Worm (Caenorhabditis elegans) whole organism, L3 larva: ENCODE data around the gene znfx-1.

ENCODE experiments used
- ZK546.5 ChIP-seq: sonication (generic microtip); optimal IDR thresholded peaks from 2 replicates; lab custom pipeline; 2017; ENCODE audit warnings: missing biosample characterization, missing genetic modification characterization
- aly-2 ChIP-seq: fragments of 150-350 bp; optimal IDR thresholded peaks from 2 replicates; lab custom pipeline; 2014; ENCODE audit warnings: missing biosample characterization, missing genetic modification characterization
- ama-1 ChIP-seq: fragments of 150-350 bp; optimal IDR thresholded peaks from 2 replicates; lab custom pipeline; 2018
- ceh-16 ChIP-seq: sonication (generic microtip); optimal IDR thresholded peaks from 2 replicates; lab custom pipeline; 2017; ENCODE audit warnings: missing biosample characterization, missing genetic modification characterization
- ceh-28 ChIP-seq: fragments of 150-350 bp; optimal IDR thresholded peaks from 2 replicates; lab custom pipeline; 2014; ENCODE audit warnings: missing biosample characterization, missing genetic modification reagents, missing genetic modification characterization
- ceh-9 ChIP-seq: sonication (generic microtip); optimal IDR thresholded peaks from 2 replicates; lab custom pipeline; 2018; ENCODE audit warnings: missing biosample characterization, missing genetic modification characterization
- egl-5 ChIP-seq: fragments of 150-350 bp; optimal IDR thresholded peaks from 2 replicates; lab custom pipeline; 2017; ENCODE audit warnings: missing biosample characterization, missing genetic modification reagents, missing genetic modification characterization, inconsistent platforms
- elt-1 ChIP-seq: fragments of 150-350 bp; optimal IDR thresholded peaks from 2 replicates; lab custom pipeline; 2014; ENCODE audit warnings: missing biosample characterization, missing genetic modification characterization
- elt-2 ChIP-seq: sonication (generic microtip); optimal IDR thresholded peaks from 2 replicates; lab custom pipeline; 2016; ENCODE audit warnings: missing genetic modification reagents, mild to moderate bottlenecking, missing genetic modification characterization, missing compliant biosample characterization
- elt-3 ChIP-seq, 3 experiments: fragments of 150-350 bp in 1 of 3; sonication (generic microtip) in 2 of 3; optimal IDR thresholded peaks; 2 replicates in 2 of 3; 4 replicates in 1 of 3; lab custom pipeline; 2014 to 2017; ENCODE audit warnings: missing biosample characterization in 3 of 3, missing genetic modification characterization in 3 of 3
- eor-1 ChIP-seq, 2 experiments: fragments of 150-350 bp; optimal IDR thresholded peaks; 2 replicates each; lab custom pipeline; 2014 to 2018; ENCODE audit warnings: missing biosample characterization in 2 of 2, missing genetic modification characterization in 2 of 2
- fkh-10 ChIP-seq: sonication (generic microtip); optimal IDR thresholded peaks from 2 replicates; lab custom pipeline; 2017; ENCODE audit warnings: missing biosample characterization, missing genetic modification reagents, missing genetic modification characterization
- fos-1 ChIP-seq: fragments of 150-350 bp; optimal IDR thresholded peaks from 2 replicates; lab custom pipeline; 2014; ENCODE audit warnings: missing biosample characterization, missing genetic modification characterization
- hmg-11 ChIP-seq: sonication (generic microtip); optimal IDR thresholded peaks from 2 replicates; lab custom pipeline; 2016; ENCODE audit warnings: missing genetic modification characterization, missing compliant biosample characterization
- jun-1 ChIP-seq: fragments of 150-350 bp; optimal IDR thresholded peaks from 2 replicates; lab custom pipeline; 2014; ENCODE audit warnings: missing biosample characterization, missing genetic modification reagents, missing genetic modification characterization
- lin-15B ChIP-seq: fragments of 150-350 bp; optimal IDR thresholded peaks from 2 replicates; lab custom pipeline; 2014; ENCODE audit warnings: missing biosample characterization, missing genetic modification characterization
- lin-39 ChIP-seq: fragments of 150-350 bp; optimal IDR thresholded peaks from 2 replicates; lab custom pipeline; 2018; ENCODE audit warnings: missing biosample characterization, missing genetic modification reagents, missing genetic modification characterization
- lsy-12 ChIP-seq: sonication (generic microtip); optimal IDR thresholded peaks from 2 replicates; lab custom pipeline; 2016; ENCODE audit warnings: mild to moderate bottlenecking, missing genetic modification characterization, missing compliant biosample characterization
- mdl-1 ChIP-seq: fragments of 150-350 bp; optimal IDR thresholded peaks from 2 replicates; lab custom pipeline; 2014; ENCODE audit warnings: missing biosample characterization, missing genetic modification characterization
- mml-1 ChIP-seq: fragments of 150-350 bp; sonication (generic microtip); optimal IDR thresholded peaks from 3 replicates; lab custom pipeline; 2014; ENCODE audit warnings: missing biosample characterization, missing genetic modification characterization
- nfya-1 ChIP-seq: sonication (generic microtip); optimal IDR thresholded peaks from 2 replicates; lab custom pipeline; 2017; ENCODE audit warnings: missing genetic modification characterization, mild to moderate bottlenecking, missing compliant biosample characterization, antibody characterized with exemption, moderate library complexity; ENCODE audit not compliant: insufficient read depth
- nhr-11 ChIP-seq: fragments of 150-350 bp; optimal IDR thresholded peaks from 2 replicates; lab custom pipeline; 2014; ENCODE audit warnings: missing biosample characterization, missing genetic modification characterization
- nhr-12 ChIP-seq: fragments of 150-350 bp; optimal IDR thresholded peaks from 2 replicates; lab custom pipeline; 2014; ENCODE audit warnings: missing biosample characterization, missing genetic modification characterization
- nhr-23 ChIP-seq: fragments of 150-350 bp; optimal IDR thresholded peaks from 2 replicates; lab custom pipeline; 2014; ENCODE audit warnings: missing biosample characterization, missing genetic modification reagents, missing genetic modification characterization
- nhr-25 ChIP-seq: sonication (generic microtip); optimal IDR thresholded peaks from 2 replicates; lab custom pipeline; 2017; ENCODE audit warnings: missing biosample characterization, missing genetic modification characterization
- nhr-43 ChIP-seq: sonication (generic microtip); optimal IDR thresholded peaks from 2 replicates; lab custom pipeline; 2016; ENCODE audit warnings: mild to moderate bottlenecking, missing genetic modification characterization, missing compliant biosample characterization; ENCODE audit not compliant: poor library complexity, severe bottlenecking
- nhr-77 ChIP-seq: fragments of 150-350 bp; optimal IDR thresholded peaks from 2 replicates; lab custom pipeline; 2014; ENCODE audit warnings: missing biosample characterization, missing genetic modification characterization
- pha-4 ChIP-seq: fragments of 150-350 bp; optimal IDR thresholded peaks from 2 replicates; lab custom pipeline; 2014; ENCODE audit warnings: missing biosample characterization, missing genetic modification reagents, missing genetic modification characterization
- pqm-1 ChIP-seq: fragments of 150-350 bp; optimal IDR thresholded peaks from 2 replicates; lab custom pipeline; 2017; ENCODE audit warnings: missing biosample characterization, missing genetic modification characterization, inconsistent platforms
- skn-1 ChIP-seq: fragments of 150-350 bp; optimal IDR thresholded peaks from 2 replicates; lab custom pipeline; 2014; ENCODE audit warnings: missing biosample characterization, missing genetic modification characterization
- snpc-4 ChIP-seq: fragments of 150-350 bp; optimal IDR thresholded peaks from 2 replicates; lab custom pipeline; 2014; ENCODE audit warnings: missing biosample characterization, missing genetic modification characterization
- tbx-2 ChIP-seq: sonication (generic microtip); optimal IDR thresholded peaks from 2 replicates; lab custom pipeline; 2016; ENCODE audit warnings: mild to moderate bottlenecking, missing genetic modification characterization, missing compliant biosample characterization
- unc-39 ChIP-seq: sonication (generic microtip); optimal IDR thresholded peaks from 4 replicates; lab custom pipeline; 2017; ENCODE audit warnings: missing biosample characterization, missing genetic modification characterization
- ztf-11 ChIP-seq: fragments of 150-350 bp; optimal IDR thresholded peaks from 2 replicates; lab custom pipeline; 2014; ENCODE audit warnings: missing biosample characterization, missing genetic modification characterization

The znfx-1 gene

DNA sequence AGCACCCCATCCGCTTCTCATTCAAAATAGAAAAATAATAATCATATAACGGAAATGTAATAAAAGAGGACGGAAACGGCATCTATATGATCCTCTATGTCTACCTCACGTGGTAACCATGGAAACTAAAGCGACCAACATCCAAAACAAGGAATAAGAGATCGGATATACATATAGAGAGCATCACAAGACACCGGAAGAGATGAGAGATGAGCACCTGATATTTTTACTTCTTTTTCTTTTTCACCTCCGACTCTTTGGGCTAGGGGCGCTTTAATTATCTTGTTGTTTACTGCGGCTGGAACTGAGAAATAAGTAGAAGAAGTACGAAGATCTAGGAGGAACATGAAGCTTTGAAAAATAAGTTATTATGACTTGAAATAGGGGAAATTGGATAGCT is 50.3 kb downstream of the znfx-1 start:
- no peak for TF ChIP-seq fkh-10 (GFP tag; lab: Kevin White, UChicago)
- TF ChIP-seq skn-1 (tag; lab: Kevin White, UChicago), result peak; percentile 37
- TF ChIP-seq pqm-1 (tag; lab: Kevin White, UChicago), result no peak
- no peak for TF ChIP-seq lin-15B (tag; lab: Kevin White, UChicago)
- no peak for TF ChIP-seq nhr-25
- no peak for TF ChIP-seq lsy-12 (tag; lab: Kevin White, UChicago)
- no peak for TF ChIP-seq nhr-43 (tag; lab: Kevin White, UChicago)
- no peak for TF ChIP-seq snpc-4
- no peak for TF ChIP-seq mml-1 (tag; lab: Kevin White, UChicago)
- peak; percentile 27 for TF ChIP-seq nhr-11 (tag; lab: Kevin White, UChicago)
- peak; percentile 32 for TF ChIP-seq egl-5
- TF ChIP-seq fos-1 (tag; lab: Kevin White, UChicago), result no peak
- TF ChIP-seq, all 47 proteins: peak for 3

- TF ChIP-seq nhr-23 (tag; lab: Kevin White, UChicago), result no peak
- TF ChIP-seq hmg-11 (tag; lab: Kevin White, UChicago), result no peak
- TF ChIP-seq elt-3 (tag; optimal IDR thresholded peaks at IDR 0.05; lab: Kevin White, UChicago), result no peak
- TF ChIP-seq elt-2 (tag; lab: Kevin White, UChicago), result no peak
- TF ChIP-seq egl-5, result peak; percentile 82
- TF ChIP-seq elt-1, result peak; percentile 50
- TF ChIP-seq unc-39 (tag; lab: Kevin White, UChicago), result no peak
- no peak for TF ChIP-seq fos-1 (tag; lab: Kevin White, UChicago)
- TF ChIP-seq tbx-2, result no peak
- peak; percentile 64 for TF ChIP-seq nfya-1
- no peak for TF ChIP-seq ceh-16 (tag; lab: Kevin White, UChicago)
- no peak for TF ChIP-seq ceh-28 (tag; lab: Kevin White, UChicago)
- TF ChIP-seq lin-39 (tag; lab: Kevin White, UChicago), result peak; percentile 82
- no peak for TF ChIP-seq ceh-9 (tag; lab: Kevin White, UChicago)
- TF ChIP-seq nhr-25, result no peak
- no peak for TF ChIP-seq ZK546.5 (tag; lab: Kevin White, UChicago)
- TF ChIP-seq mdl-1 (tag; lab: Kevin White, UChicago), result no peak
- TF ChIP-seq pha-4, result no peak
- TF ChIP-seq nhr-43 (tag; lab: Kevin White, UChicago), result no peak
- TF ChIP-seq, all 47 proteins: peak for 4
Measured at ce11 chrII:9264689-9265278, 51.3 kb downstream of the znfx-1 start.

- no peak for TF ChIP-seq fkh-10 (GFP tag; lab: Kevin White, UChicago)
- no peak for TF ChIP-seq skn-1 (tag; lab: Kevin White, UChicago)
- no peak for TF ChIP-seq nhr-43 (tag; lab: Kevin White, UChicago)
- TF ChIP-seq ama-1 (lab: Kevin White, UChicago), result no peak
- no peak for TF ChIP-seq mdl-1 (tag; lab: Kevin White, UChicago)
- no peak for TF ChIP-seq nhr-77 (tag; lab: Kevin White, UChicago)
Measured at ce11 chrII:9265705-9266104, 52.2 kb downstream of the znfx-1 start.

ce11 chrII:9266252-9266651 is 52.8 kb downstream of the znfx-1 start:
- TF ChIP-seq pha-4 (no peak), eor-1 (tag; optimal IDR thresholded peaks at IDR 0.05; lab: Kevin White, UChicago) (no peak), fkh-10 (GFP tag; lab: Kevin White, UChicago) (no peak), tbx-2 (no peak), fos-1 (tag; lab: Kevin White, UChicago) (no peak), elt-2 (tag; lab: Kevin White, UChicago) (no peak), ZK546.5 (tag; lab: Kevin White, UChicago) (no peak), nhr-23 (tag; lab: Kevin White, UChicago) (no peak), nhr-43 (tag; lab: Kevin White, UChicago) (no peak), pqm-1 (tag; lab: Kevin White, UChicago) (no peak), skn-1 (tag; lab: Kevin White, UChicago) (no peak), mml-1 (tag; lab: Kevin White, UChicago) (no peak), nhr-11 (tag; lab: Kevin White, UChicago) (no peak), jun-1 (tag; lab: Kevin White, UChicago) (no peak)

DNA sequence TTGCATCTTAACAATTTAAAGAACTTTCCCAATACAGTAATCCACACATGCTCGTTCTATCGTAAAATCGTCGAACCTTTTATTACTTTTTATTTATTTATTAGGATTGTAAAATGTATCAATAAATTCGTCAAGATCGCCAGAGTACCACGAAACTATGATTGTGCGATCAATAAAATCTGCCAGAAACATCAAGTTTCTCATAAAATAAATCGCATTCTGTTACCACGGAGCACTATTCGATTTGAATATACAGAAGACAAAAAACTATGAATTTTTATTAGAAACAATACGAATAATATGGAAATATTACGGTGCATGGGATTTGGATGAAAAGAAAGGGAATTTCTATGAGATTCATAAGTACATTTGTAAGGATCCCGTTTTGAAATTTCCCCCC is 53.3 kb downstream of the znfx-1 start, which contains the start of gene C01G6.2:
TSS of gene C01G6.2 (plus strand) at position 301 of the 400 bp plus-strand sequence.
- TF ChIP-seq nfya-1, result no peak
- TF ChIP-seq elt-3 (tag; optimal IDR thresholded peaks at IDR 0.05; lab: Kevin White, UChicago), result no peak
- no peak for TF ChIP-seq eor-1 (tag; optimal IDR thresholded peaks at IDR 0.05; lab: Kevin White, UChicago)
- no peak for TF ChIP-seq ztf-11 (tag; lab: Kevin White, UChicago)
- TF ChIP-seq skn-1 (tag; lab: Kevin White, UChicago), result no peak
- TF ChIP-seq pqm-1 (tag; lab: Kevin White, UChicago), result no peak
- TF ChIP-seq nhr-12 (tag; lab: Kevin White, UChicago), result no peak
- no peak for TF ChIP-seq tbx-2
- no peak for TF ChIP-seq aly-2
- no peak for TF ChIP-seq nhr-77 (tag; lab: Kevin White, UChicago)
